Fruit fly (Drosophila melanogaster) S2 (cell line): ENCODE measurements around the gene CG43679.

Experiments
- CG8478 ChIP-seq: fragments of >200 bp; optimal IDR thresholded peaks from 2 replicates; lab custom pipeline; 2018
- CTCF ChIP-seq, 2 experiments: fragments of >200 bp; optimal IDR thresholded peaks; 2 replicates each; lab custom pipeline; 2018

Gene CG43679

dm6 chr3L:15051325-15051724, at the start of gene CG43679:
Gene CG43679, minus strand, starts transcription at chr3L:15051425.
- TF ChIP-seq CTCF (optimal IDR thresholded peaks at IDR 0.05; lab: Kevin White, UChicago) = no peak
- no peak for TF ChIP-seq CG8478

DNA sequence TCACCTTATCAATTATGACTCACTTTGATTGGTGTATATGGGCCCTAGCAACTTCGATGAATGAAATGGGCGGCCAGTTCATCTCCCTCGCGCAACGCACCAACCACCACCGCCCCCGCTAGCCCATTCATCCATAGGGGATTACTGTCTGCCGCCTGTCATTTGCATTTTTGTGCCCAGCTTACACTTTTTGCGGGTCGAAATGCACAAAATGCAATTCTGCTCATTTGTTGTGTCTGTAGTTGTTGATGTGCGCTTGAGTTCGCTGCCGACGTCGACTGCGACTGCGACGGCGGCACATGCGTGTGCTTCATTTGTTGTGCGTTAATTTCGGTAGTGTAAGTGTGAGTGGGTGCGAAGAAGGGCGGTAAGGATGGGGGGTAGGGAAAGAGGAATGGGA, 49.8 kb upstream of the CG43679 start:
- no peak for TF ChIP-seq CTCF (optimal IDR thresholded peaks at IDR 0.05; lab: Kevin White, UChicago)
- TF ChIP-seq CG8478 = no peak

DNA sequence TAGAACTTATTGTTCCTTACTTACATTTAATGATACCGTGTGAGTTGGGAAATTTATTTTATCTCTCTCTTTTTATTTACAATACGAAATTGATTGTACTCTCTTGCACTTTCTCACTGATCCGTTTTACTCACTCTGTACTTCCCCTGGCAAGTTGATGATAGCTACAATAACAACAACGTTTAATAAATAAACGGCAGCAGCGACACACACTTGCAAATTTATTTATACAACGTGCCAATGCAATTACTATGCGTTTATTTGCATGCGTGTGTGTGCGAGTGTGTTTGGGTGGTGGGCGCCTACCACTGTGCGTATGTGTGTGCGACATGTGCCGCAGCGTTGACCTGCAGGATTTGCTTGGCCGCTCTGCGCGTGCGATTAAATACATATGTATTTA, 48.3 kb upstream of the CG43679 start:
- TF ChIP-seq CG8478 (no peak), CTCF (optimal IDR thresholded peaks at IDR 0.05; lab: Kevin White, UChicago) (no peak)

DNA sequence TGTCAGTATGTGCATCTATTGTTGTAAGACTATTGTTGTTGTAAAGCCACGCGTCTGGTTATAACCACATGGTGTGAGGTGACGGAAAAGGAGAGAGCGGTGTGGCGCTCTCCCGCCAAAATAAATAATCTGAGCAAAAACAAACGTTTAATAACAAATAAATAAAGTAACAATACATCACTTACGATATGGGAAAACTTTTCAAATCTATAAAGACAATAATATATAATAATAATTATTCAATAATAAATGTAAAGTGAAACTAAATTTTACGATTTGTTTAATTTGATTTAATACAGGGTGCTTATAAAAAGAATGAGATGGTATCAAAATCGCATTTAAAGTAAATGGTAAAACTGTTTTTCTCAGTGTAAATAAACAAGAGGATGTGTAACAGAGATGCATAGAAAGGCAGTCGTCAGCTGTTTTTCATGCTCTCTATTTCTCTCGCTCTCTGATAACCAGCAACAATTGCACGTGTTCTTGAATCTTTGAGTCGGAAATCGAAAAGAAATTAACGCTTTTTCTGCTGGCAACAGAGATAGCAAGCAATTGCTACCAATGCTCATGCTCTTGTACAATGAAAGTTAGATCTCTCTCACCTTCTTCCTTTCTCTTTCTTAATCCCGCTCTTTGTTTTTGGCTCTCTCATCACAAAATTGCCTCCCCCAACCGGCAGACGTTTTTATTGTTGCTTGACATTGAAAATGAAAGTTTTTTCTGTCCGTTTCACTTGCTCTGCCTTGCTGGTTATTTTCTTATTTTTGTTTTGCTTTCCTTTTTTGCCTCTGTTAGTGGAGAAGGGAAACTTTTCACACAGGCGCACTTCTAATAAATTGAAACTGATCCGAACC, 47.7 kb upstream of the CG43679 start:
- TF ChIP-seq CG8478 (no peak), CTCF (optimal IDR thresholded peaks at IDR 0.05; lab: Kevin White, UChicago) (no peak)

DNA sequence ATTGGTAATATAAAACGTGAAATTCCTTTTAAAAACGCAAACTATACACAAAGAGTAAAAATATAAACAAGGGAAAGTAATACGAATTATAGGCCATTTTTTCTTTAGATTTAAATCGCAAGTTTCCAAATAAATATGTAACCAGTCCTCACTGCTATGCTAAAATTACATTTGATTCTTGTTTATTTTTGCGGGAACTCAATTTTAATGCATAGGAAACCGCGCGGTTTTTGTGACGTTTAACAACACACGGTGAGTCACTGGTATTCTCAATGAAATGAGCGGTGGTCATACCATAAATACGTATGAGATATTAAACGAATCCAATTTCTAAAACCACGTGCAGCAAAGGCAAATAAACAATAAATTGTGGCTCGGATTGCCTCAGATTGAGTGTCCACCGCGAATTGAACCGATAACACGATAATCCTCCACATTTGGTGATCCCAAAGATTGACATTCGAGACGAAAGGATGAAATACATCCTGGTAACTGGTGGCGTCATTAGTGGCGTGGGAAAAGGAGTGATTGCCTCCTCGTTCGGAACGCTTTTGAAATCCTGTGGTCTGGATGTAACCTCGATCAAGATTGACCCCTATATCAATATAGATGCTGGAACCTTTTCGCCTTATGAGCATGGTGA, 46.8 kb upstream of the CG43679 start, which contains the start of gene Ctps:
Gene Ctps (plus strand): TSS at position 37 of the 643 bp plus-strand sequence.
- TF ChIP-seq CG8478 (no peak), CTCF (optimal IDR thresholded peaks at IDR 0.05; lab: Kevin White, UChicago) (no peak)

DNA sequence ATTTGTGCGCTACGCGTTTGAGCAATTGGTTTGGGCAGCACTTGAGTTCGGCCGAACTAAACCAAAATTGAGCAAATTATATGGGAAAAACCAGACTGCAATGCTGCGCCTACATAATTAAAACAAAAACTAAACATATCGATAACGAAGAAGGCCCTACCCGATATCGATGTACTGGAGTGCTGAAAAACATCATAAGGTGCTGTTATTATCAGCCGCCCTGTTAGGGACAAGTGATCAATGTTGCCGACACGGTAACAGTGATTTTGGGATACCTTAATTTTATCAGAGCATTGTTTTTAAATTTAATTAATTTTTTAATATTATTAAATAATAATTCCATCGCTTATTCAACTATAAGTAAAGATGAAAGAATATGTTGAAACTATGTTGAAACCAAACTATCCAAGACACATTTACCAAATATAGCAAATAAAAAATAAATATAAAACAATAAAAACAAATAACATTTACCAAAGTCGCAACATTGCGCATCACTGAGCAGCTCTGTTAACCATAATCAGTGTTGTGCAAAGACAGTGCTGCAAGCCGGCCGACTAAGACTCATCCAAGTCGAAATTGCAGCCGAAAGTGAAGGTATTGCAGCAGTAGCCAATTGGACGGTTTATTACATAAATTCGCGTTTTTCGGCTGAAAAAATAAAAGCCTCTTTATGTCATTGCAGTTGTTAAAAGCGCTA, 43.5 kb upstream of the CG43679 start, which contains the start of the genes sstn, Plp and GlyRS:
Gene sstn (minus strand): TSS at position 131 of the 700 bp plus-strand sequence.
Gene Plp (minus strand): TSS at position 136 of the 700 bp plus-strand sequence.
Gene GlyRS (plus strand): TSS at position 554 of the 700 bp plus-strand sequence.
- TF ChIP-seq CTCF (optimal IDR thresholded peaks at IDR 0.05; lab: Kevin White, UChicago) (no peak), CG8478 (no peak)

DNA sequence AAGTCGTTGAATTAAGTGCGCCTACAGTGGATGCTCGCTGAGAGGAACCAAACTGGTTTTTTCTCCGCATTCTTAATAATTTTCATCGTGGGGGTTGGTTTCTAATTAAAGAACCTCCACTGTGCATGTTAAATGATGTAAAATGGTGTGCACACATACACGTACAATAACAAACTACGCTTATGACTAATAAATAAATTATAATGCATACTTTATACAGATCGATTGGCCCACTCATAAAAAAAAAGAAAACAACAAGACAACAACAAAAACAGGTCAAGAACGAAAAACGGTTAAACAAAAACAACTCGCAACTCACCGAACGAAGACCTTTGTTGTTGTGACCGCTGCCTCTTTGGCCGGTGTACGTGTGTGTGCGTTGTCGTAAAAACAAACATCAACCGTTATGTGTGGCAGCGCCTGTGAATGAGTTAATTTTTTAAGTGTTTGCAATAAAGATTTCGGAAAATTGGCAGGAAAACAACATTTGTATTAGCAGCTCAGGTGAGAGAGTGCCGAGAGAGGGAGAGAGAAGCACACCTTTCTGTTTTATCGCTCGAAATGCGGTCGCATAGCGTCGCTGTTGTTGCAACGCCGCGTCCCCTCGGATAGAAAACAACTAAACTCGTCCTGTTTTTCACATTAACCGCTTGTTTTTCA, 42.8 kb upstream of the CG43679 start:
- TF ChIP-seq CTCF (optimal IDR thresholded peaks at IDR 0.05; lab: Kevin White, UChicago) = no peak
- TF ChIP-seq CG8478 = no peak

DNA sequence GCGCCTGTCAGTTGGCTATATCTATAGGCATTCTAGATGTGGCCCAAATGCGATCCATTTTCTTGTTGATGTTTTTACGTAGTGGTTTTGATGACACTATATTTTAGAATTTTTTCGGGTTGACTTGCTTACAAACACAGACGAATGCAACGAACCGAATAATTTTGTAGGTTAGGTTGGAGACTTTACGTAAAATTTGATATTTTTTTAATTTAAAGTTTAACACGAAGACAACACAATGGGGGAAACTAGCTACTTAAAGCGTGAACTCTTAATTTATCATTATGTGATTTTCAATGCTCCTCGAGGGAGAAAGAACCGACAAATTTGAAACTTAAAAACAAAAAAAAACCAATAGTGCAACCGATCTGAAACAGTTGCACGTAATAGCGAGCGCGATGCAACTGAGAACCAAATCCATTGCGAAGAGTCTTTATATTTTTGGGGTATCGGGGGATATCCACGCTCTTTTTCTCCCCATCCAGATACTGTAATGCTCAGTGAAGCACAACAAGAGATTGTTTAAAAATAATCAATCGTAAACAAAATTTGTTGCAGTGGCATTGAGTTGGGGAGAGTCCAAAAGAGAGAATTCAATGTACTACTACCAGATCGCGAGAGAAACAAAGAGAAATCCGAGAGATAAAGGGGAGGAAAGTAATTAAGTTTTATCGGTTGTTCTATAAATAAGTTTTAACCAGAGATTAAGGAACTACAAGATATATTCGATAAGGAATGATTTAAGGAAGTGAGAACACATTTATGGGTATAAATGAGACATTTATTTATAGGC, 38.9 kb upstream of the CG43679 start:
- TF ChIP-seq CG8478 (no peak), CTCF (optimal IDR thresholded peaks at IDR 0.05; lab: Kevin White, UChicago) (no peak)

dm6 chr3L:15089083-15089704, 38.0 kb upstream of the CG43679 start:
- no peak for TF ChIP-seq CG8478
- no peak for TF ChIP-seq CTCF (optimal IDR thresholded peaks at IDR 0.05; lab: Kevin White, UChicago)

DNA sequence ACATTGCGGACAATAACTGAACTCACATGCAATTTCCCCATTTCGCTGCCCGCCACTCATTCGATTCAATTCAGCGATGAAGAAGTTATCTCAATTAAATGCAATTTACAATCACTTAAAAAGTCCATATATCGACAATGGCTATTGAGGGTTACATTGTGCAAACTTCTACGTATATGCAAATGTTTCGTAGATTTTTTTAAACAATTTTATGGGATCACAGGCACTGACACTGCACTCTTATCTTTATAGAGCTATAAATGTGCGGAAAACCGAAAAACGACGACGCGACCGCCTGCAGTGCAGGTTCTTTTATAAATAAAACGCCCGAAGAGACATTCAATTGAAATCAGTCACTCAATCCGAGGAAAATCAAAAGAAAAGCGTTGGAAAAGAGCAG, 37.1 kb upstream of the CG43679 start:
- TF ChIP-seq CTCF (optimal IDR thresholded peaks at IDR 0.05; lab: Kevin White, UChicago) (no peak), CG8478 (no peak)

- TF ChIP-seq CTCF (optimal IDR thresholded peaks at IDR 0.05; lab: Kevin White, UChicago) (no peak), CG8478 (no peak)
Observed at dm6 chr3L:15084288-15084687, 33.1 kb upstream of the CG43679 start.

DNA sequence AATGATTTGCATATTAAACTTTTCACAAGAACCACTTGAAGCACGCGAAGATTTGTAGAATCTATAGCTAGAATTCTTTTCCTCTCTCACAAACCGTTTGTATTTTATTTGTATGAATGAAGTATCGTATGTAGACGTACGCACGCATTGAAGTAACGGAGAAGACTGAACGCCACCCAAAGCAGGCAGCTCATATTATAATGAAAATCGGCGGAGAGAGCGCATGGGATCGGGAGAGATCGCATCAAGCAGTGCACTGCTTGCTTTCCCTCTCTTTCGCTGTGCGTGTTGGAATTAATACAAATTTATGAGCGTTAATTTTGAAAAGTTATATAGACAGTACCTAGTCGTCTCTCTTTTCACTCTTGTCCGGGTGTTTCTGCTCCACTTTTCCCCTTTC, 28.1 kb upstream of the CG43679 start:
- TF ChIP-seq CTCF (optimal IDR thresholded peaks at IDR 0.05; lab: Kevin White, UChicago) = peak; percentile 7 to 11
- TF ChIP-seq CG8478 = no peak

- TF ChIP-seq CG8478 = no peak
- no peak for TF ChIP-seq CTCF (optimal IDR thresholded peaks at IDR 0.05; lab: Kevin White, UChicago)
Observed at dm6 chr3L:15078347-15078746, 27.1 kb upstream of the CG43679 start, which contains the start of gene Or71a. Gene Or71a, minus strand, starts transcription at chr3L:15078447.

dm6 chr3L:15076380-15076779, 25.2 kb upstream of the CG43679 start:
- TF ChIP-seq CTCF (optimal IDR thresholded peaks at IDR 0.05; lab: Kevin White, UChicago) = no peak
- no peak for TF ChIP-seq CG8478
